Worm (Caenorhabditis elegans): Measurements from ENCODE around the gene srz-54.

srz-54 gene

DNA sequence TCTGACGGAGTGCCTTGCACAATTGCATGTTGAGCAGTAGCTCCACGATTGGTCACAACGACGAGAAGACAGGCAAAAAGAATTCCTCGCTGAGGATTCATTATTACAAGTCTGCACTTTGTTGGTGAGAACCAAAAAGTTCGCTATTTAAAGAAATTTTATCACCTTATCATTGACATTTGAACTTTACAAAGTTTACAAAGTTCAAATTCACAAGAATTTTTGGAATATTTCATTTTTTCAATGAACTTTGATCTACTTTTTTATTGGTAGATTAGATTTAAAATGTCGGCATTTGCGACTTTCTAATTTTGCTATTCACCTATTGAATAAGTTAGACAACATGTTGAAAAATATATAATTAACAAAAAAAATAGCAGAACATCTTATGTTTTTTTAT, 45.8 kb downstream of the srz-54 start, which contains the start of gene F49H6.15:
TSS of gene F49H6.15 (minus strand) at position 101 of the 400 bp plus-strand sequence.
- TF ChIP-seq C38D4.7 (GFP tag; optimal IDR thresholded peaks at IDR 0.05) (no peak), ceh-19 (GFP tag; optimal IDR thresholded peaks at IDR 0.05) (no peak), sox-2 (GFP tag; IDR thresholded peaks at IDR 0.05) (no peak), nhr-232 (tag; optimal IDR thresholded peaks at IDR 0.05) (no peak), pha-4 (tag; optimal IDR thresholded peaks at IDR 0.05) (no peak), K09A11.1 (tag; optimal IDR thresholded peaks at IDR 0.05; ENCODE audit: insufficient read depth) (no peak), F13H6.1 (tag; optimal IDR thresholded peaks at IDR 0.05) (no peak), ama-1 (optimal IDR thresholded peaks at IDR 0.05) (no peak), sox-4 (tag; optimal IDR thresholded peaks at IDR 0.05) (no peak), elt-2 (tag; optimal IDR thresholded peaks at IDR 0.05) (no peak), tbx-2 (tag; optimal IDR thresholded peaks at IDR 0.05) (no peak), ets-4 (tag; optimal IDR thresholded peaks at IDR 0.05) (no peak), unc-42 (tag; optimal IDR thresholded peaks at IDR 0.05) (no peak), lim-6 (tag; optimal IDR thresholded peaks at IDR 0.05) (no peak), ceh-45 (GFP tag; IDR thresholded peaks at IDR 0.05) (no peak), nhr-11 (tag; optimal IDR thresholded peaks at IDR 0.05) (no peak), ceh-30 (tag; optimal IDR thresholded peaks at IDR 0.05) (no peak), unc-3 (GFP tag; conservative IDR thresholded peaks at IDR 0.05) (no peak), unc-3 (tag; optimal IDR thresholded peaks at IDR 0.05) (no peak), ceh-2 (tag; optimal IDR thresholded peaks at IDR 0.05) (no peak), C08G9.2 (tag; optimal IDR thresholded peaks at IDR 0.05) (no peak)

DNA sequence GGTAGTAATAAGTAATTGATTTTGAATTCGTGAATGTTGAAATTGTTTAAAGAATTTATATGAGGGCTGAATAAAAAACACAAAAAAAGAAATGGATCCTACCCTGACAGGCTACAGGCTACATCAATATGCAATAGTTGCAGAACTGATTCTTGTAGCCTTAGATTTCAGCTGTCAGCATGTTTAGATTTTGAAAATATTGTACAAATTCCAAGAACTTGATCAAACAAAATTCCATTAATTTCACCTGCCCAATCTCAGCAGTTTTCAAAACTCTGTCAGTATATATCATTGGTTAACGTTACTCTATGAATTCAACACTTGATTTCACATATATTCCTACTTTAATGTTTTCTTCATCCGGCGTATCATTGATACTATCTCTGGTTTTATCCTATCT, 50.0 kb downstream of the srz-54 start:
- TF ChIP-seq K09A11.1 (tag; optimal IDR thresholded peaks at IDR 0.05; ENCODE audit: insufficient read depth) (no peak), zip-5 (tag; optimal IDR thresholded peaks at IDR 0.05) (no peak), unc-3 (GFP tag; conservative IDR thresholded peaks at IDR 0.05) (no peak), unc-3 (tag; optimal IDR thresholded peaks at IDR 0.05) (no peak), che-1 (tag; optimal IDR thresholded peaks at IDR 0.05) (no peak), ceh-14 (tag; optimal IDR thresholded peaks at IDR 0.05) (no peak), hlh-30 (tag; optimal IDR thresholded peaks at IDR 0.05; ENCODE audit: insufficient read depth) (no peak)

Data from whole organism, late embryonic.